Worm (Caenorhabditis elegans) whole organism, L1 larva: ENCODE measurements around the gene B0457.6.

Experiments
- C04F5.9 ChIP-seq: sonication (generic microtip); optimal IDR thresholded peaks from 2 replicates; lab custom pipeline; 2016; ENCODE audit warnings: missing genetic modification characterization, missing compliant biosample characterization
- C16A3.4 ChIP-seq: fragments of 150-350 bp; optimal IDR thresholded peaks from 2 replicates; lab custom pipeline; 2014; ENCODE audit warnings: missing biosample characterization, missing genetic modification characterization
- F16B12.6 ChIP-seq: fragments of 150-350 bp; optimal IDR thresholded peaks from 2 replicates; lab custom pipeline; 2014; ENCODE audit warnings: missing biosample characterization, missing genetic modification characterization
- Y116A8C.19 ChIP-seq: sonication (generic microtip); optimal IDR thresholded peaks from 2 replicates; lab custom pipeline; 2016; ENCODE audit warnings: missing compliant biosample characterization, missing genetic modification characterization, borderline replicate concordance
- aha-1 ChIP-seq: fragments of 150-350 bp; optimal IDR thresholded peaks from 2 replicates; lab custom pipeline; 2014; ENCODE audit warnings: missing biosample characterization, missing genetic modification characterization
- aly-2 ChIP-seq: fragments of 150-350 bp; optimal IDR thresholded peaks from 2 replicates; lab custom pipeline; 2014; ENCODE audit warnings: missing biosample characterization, missing genetic modification characterization
- blmp-1 ChIP-seq: fragments of 150-350 bp; optimal IDR thresholded peaks from 2 replicates; lab custom pipeline; 2014; ENCODE audit warnings: missing biosample characterization, missing genetic modification characterization
- ceh-82 ChIP-seq, 3 experiments: fragments of 150-350 bp in 1 of 3; sonication (generic microtip) in 2 of 3; optimal IDR thresholded peaks; 2 replicates each; lab custom pipeline; 2014 to 2017; ENCODE audit warnings: missing biosample characterization in 3 of 3, missing genetic modification characterization in 3 of 3
- dpl-1 ChIP-seq, 3 experiments: fragments of 150-350 bp in 2 of 3; sonication (generic microtip) in 1 of 3; optimal IDR thresholded peaks; 2 replicates each; lab custom pipeline; 2014 to 2017; ENCODE audit warnings: missing biosample characterization in 3 of 3, missing genetic modification characterization in 3 of 3, missing genetic modification reagents in 3 of 3
- efl-1 ChIP-seq, 4 experiments: fragments of 150-350 bp; optimal IDR thresholded peaks in 3 of 4; peaks in 1 of 4; 1 replicate in 1 of 4; 2 replicates in 3 of 4; lab custom pipeline; 2014; ENCODE audit warnings: missing biosample characterization in 2 of 4, missing genetic modification characterization in 2 of 4, missing genetic modification reagents in 2 of 4
- efl-3 ChIP-seq: fragments of 200-800 bp; sonication (Bioruptor generic); optimal IDR thresholded peaks from 2 replicates; lab custom pipeline; 2018; ENCODE audit warnings: mild to moderate bottlenecking, missing genetic modification characterization, missing compliant biosample characterization
- egl-27 ChIP-seq, 2 experiments: fragments of 150-350 bp in 1 of 2; sonication (generic microtip); optimal IDR thresholded peaks; 3 replicates each; lab custom pipeline; 2017 to 2018; ENCODE audit warnings: missing biosample characterization in 2 of 2, missing genetic modification characterization in 2 of 2, missing genetic modification reagents in 2 of 2
- elt-2 ChIP-seq: sonication (generic microtip); optimal IDR thresholded peaks from 2 replicates; lab custom pipeline; 2016; ENCODE audit warnings: missing genetic modification characterization, mild to moderate bottlenecking, inconsistent platforms, missing compliant biosample characterization, missing genetic modification reagents
- fkh-4 ChIP-seq: sonication (generic microtip); optimal IDR thresholded peaks from 2 replicates; lab custom pipeline; 2016; ENCODE audit warnings: missing compliant biosample characterization, missing genetic modification characterization, borderline replicate concordance
- fkh-8 ChIP-seq: sonication (generic microtip); optimal IDR thresholded peaks from 2 replicates; lab custom pipeline; 2016; ENCODE audit warnings: mild to moderate bottlenecking, missing genetic modification characterization, missing compliant biosample characterization
- fos-1 ChIP-seq: fragments of 150-350 bp; optimal IDR thresholded peaks from 2 replicates; lab custom pipeline; 2014; ENCODE audit warnings: missing biosample characterization, missing genetic modification characterization
- grh-1 ChIP-seq: fragments of 200-800 bp; sonication (Bioruptor generic); IDR thresholded peaks from 2 replicates; pipeline ENCODE4 v1.3.6; 2022; ENCODE audit warnings: missing genetic modification reagents, missing genetic modification characterization, missing compliant biosample characterization
- hlh-4 ChIP-seq: sonication (generic microtip); optimal IDR thresholded peaks from 2 replicates; lab custom pipeline; 2016; ENCODE audit warnings: mild to moderate bottlenecking, missing genetic modification characterization, missing compliant biosample characterization
- isw-1 ChIP-seq: fragments of 200-800 bp; sonication (Bioruptor generic); IDR thresholded peaks from 2 replicates; pipeline ENCODE4 v1.3.6; 2022; ENCODE audit warnings: missing genetic modification characterization, missing compliant biosample characterization
- lin-13 ChIP-seq: fragments of 150-350 bp; optimal IDR thresholded peaks from 2 replicates; lab custom pipeline; 2014; ENCODE audit warnings: missing biosample characterization, missing genetic modification reagents, missing genetic modification characterization
- lin-35 ChIP-seq, 2 experiments: fragments of 150-350 bp; optimal IDR thresholded peaks; 2 replicates each; lab custom pipeline; 2014; ENCODE audit warnings: missing biosample characterization in 2 of 2, missing genetic modification characterization in 2 of 2, missing genetic modification reagents in 2 of 2
- lsy-2 ChIP-seq, 2 experiments: fragments of 150-350 bp; optimal IDR thresholded peaks; 2 replicates each; lab custom pipeline; 2014; ENCODE audit warnings: missing biosample characterization in 2 of 2, missing genetic modification characterization in 2 of 2
- mdl-1 ChIP-seq, 2 experiments: fragments of 150-350 bp; optimal IDR thresholded peaks; 2 replicates each; lab custom pipeline; 2014 to 2017; ENCODE audit warnings: missing biosample characterization in 2 of 2, missing genetic modification characterization in 2 of 2, inconsistent platforms in 1 of 2
- mef-2 ChIP-seq: fragments of 150-350 bp; optimal IDR thresholded peaks from 2 replicates; lab custom pipeline; 2014; ENCODE audit warnings: missing biosample characterization, missing genetic modification characterization
- mep-1 ChIP-seq: fragments of 150-350 bp; optimal IDR thresholded peaks from 2 replicates; lab custom pipeline; 2014; ENCODE audit warnings: missing biosample characterization, missing genetic modification characterization
- nhr-12 ChIP-seq: sonication (generic microtip); optimal IDR thresholded peaks from 2 replicates; lab custom pipeline; 2017; ENCODE audit warnings: missing biosample characterization, missing genetic modification characterization
- nhr-20 ChIP-seq: sonication (generic microtip); optimal IDR thresholded peaks from 2 replicates; lab custom pipeline; 2016; ENCODE audit warnings: mild to moderate bottlenecking, missing genetic modification characterization, missing compliant biosample characterization
- nhr-237 ChIP-seq: fragments of 150-350 bp; optimal IDR thresholded peaks from 2 replicates; lab custom pipeline; 2014; ENCODE audit warnings: missing biosample characterization, missing genetic modification characterization
- nhr-47 ChIP-seq: sonication (generic microtip); optimal IDR thresholded peaks from 2 replicates; lab custom pipeline; 2016; ENCODE audit warnings: mild to moderate bottlenecking, missing genetic modification characterization, moderate library complexity, missing compliant biosample characterization
- nhr-71 ChIP-seq: sonication (generic microtip); optimal IDR thresholded peaks from 2 replicates; lab custom pipeline; 2016; ENCODE audit warnings: mild to moderate bottlenecking, missing genetic modification characterization, moderate library complexity, missing compliant biosample characterization
- nhr-77 ChIP-seq: fragments of 150-350 bp; optimal IDR thresholded peaks from 2 replicates; lab custom pipeline; 2014; ENCODE audit warnings: missing biosample characterization, missing genetic modification characterization
- nhr-85 ChIP-seq: sonication (generic microtip); peaks from one replicate; lab custom pipeline; 2016; ENCODE audit warnings: missing genetic modification characterization, inconsistent platforms, missing compliant biosample characterization
- nhr-90 ChIP-seq: sonication (generic microtip); optimal IDR thresholded peaks from 2 replicates; lab custom pipeline; 2016; ENCODE audit warnings: mild to moderate bottlenecking, missing genetic modification characterization, missing compliant biosample characterization; ENCODE audit not compliant: poor library complexity
- pqm-1 ChIP-seq: sonication (generic microtip); optimal IDR thresholded peaks from 3 replicates; lab custom pipeline; 2017; ENCODE audit warnings: missing biosample characterization, missing genetic modification characterization
- rnt-1 ChIP-seq: sonication (generic microtip); optimal IDR thresholded peaks from 2 replicates; lab custom pipeline; 2016; ENCODE audit warnings: mild to moderate bottlenecking, missing genetic modification characterization, moderate library complexity, missing compliant biosample characterization
- skn-1 ChIP-seq: fragments of 150-350 bp; optimal IDR thresholded peaks from 2 replicates; lab custom pipeline; 2014; ENCODE audit warnings: missing biosample characterization, missing genetic modification characterization
- snu-23 ChIP-seq: sonication (generic microtip); optimal IDR thresholded peaks from 2 replicates; lab custom pipeline; 2016; ENCODE audit warnings: missing genetic modification characterization, missing compliant biosample characterization
- sptf-1 ChIP-seq: fragments of 150-350 bp; optimal IDR thresholded peaks from 2 replicates; lab custom pipeline; 2014; ENCODE audit warnings: missing biosample characterization, missing genetic modification characterization
- swsn-7 ChIP-seq: sonication (generic microtip); optimal IDR thresholded peaks from 2 replicates; lab custom pipeline; 2016; ENCODE audit warnings: missing genetic modification characterization, missing compliant biosample characterization
- tbx-2 ChIP-seq: sonication (generic microtip); optimal IDR thresholded peaks from 2 replicates; lab custom pipeline; 2016; ENCODE audit warnings: missing genetic modification characterization, missing compliant biosample characterization
- unc-130 ChIP-seq: fragments of 150-350 bp; optimal IDR thresholded peaks from 2 replicates; lab custom pipeline; 2017; ENCODE audit warnings: missing biosample characterization, missing genetic modification characterization, inconsistent platforms
- unc-86 ChIP-seq: sonication (generic microtip); optimal IDR thresholded peaks from 2 replicates; lab custom pipeline; 2016; ENCODE audit warnings: missing genetic modification characterization, missing compliant biosample characterization
- unc-98 ChIP-seq: fragments of 200-800 bp; sonication (Bioruptor generic); IDR thresholded peaks from 2 replicates; pipeline ENCODE4 v1.3.6; 2022; ENCODE audit warnings: missing genetic modification characterization, missing compliant biosample characterization
- vab-15 ChIP-seq: sonication (generic microtip); optimal IDR thresholded peaks from 2 replicates; lab custom pipeline; 2017; ENCODE audit warnings: missing genotype, mild to moderate bottlenecking, missing genetic modification characterization, missing compliant biosample characterization
- xbp-1 ChIP-seq: sonication (generic microtip); optimal IDR thresholded peaks from 2 replicates; lab custom pipeline; 2016; ENCODE audit warnings: missing genetic modification characterization, missing compliant biosample characterization

B0457.6 gene

ce11 chrII:8884262-8884949, 37.8 kb upstream of the B0457.6 start, which contains the start of the genes T07D4.5 and ddx-19:
Gene T07D4.5 (minus strand): TSS chrII:8884332.
Gene ddx-19 (plus strand): TSS chrII:8884899.
- no peak for TF ChIP-seq pqm-1
- TF ChIP-seq skn-1 = peak; percentile 9
- TF ChIP-seq rnt-1 = peak; percentile 7
- TF ChIP-seq fkh-8 (tag; lab: Kevin White, UChicago) = no peak
- peak; percentile 17 for TF ChIP-seq fos-1 (tag; lab: Kevin White, UChicago)
- peak; percentile 65 to 78 for TF ChIP-seq lin-35 (GFP tag; optimal IDR thresholded peaks at IDR 0.05; lab: Kevin White, UChicago)
- TF ChIP-seq nhr-12 = no peak
- TF ChIP-seq vab-15 (tag; lab: Kevin White, UChicago) = peak; percentile 27
- no peak for TF ChIP-seq C04F5.9 (tag; lab: Kevin White, UChicago)
- no peak for TF ChIP-seq fkh-4 (tag; lab: Kevin White, UChicago)
- no peak for TF ChIP-seq mdl-1 (tag; optimal IDR thresholded peaks at IDR 0.05; lab: Kevin White, UChicago)
- TF ChIP-seq hlh-4 (tag; lab: Kevin White, UChicago) = no peak
- TF ChIP-seq sptf-1 = no peak
- TF ChIP-seq F16B12.6 (tag; lab: Kevin White, UChicago) = peak; percentile 87
- TF ChIP-seq aly-2 (tag; lab: Kevin White, UChicago) = no peak
- TF ChIP-seq tbx-2 (tag; lab: Kevin White, UChicago) = peak; percentile 22
- peak; percentile 56 to 66 for TF ChIP-seq efl-1 (optimal IDR thresholded peaks at IDR 0.05; lab: Kevin White, UChicago)
- peak; percentile 65 to 95 for TF ChIP-seq efl-1 (GFP tag; optimal IDR thresholded peaks at IDR 0.05 in 1 of 2; lab: Kevin White, UChicago)
- no peak for TF ChIP-seq Y116A8C.19 (tag; lab: Kevin White, UChicago)
- no peak for TF ChIP-seq nhr-77 (tag; lab: Kevin White, UChicago)
- peak; percentile 63 for TF ChIP-seq C16A3.4
- no peak for TF ChIP-seq blmp-1 (tag; lab: Kevin White, UChicago)
- no peak for TF ChIP-seq grh-1
- peak; percentile 45 for TF ChIP-seq nhr-85 (tag; lab: Kevin White, UChicago)
- no peak for TF ChIP-seq unc-86 (tag; lab: Kevin White, UChicago)
- peak; percentile 97 to 99 for TF ChIP-seq lsy-2 (tag; optimal IDR thresholded peaks at IDR 0.05; lab: Kevin White, UChicago)
- TF ChIP-seq nhr-47 (tag; lab: Kevin White, UChicago) = peak; percentile 41
- peak; percentile 57 for TF ChIP-seq nhr-71 (tag; lab: Kevin White, UChicago)
- TF ChIP-seq nhr-237 (tag; lab: Kevin White, UChicago) = no peak
- TF ChIP-seq mep-1 = no peak
- no peak for TF ChIP-seq unc-98
- no peak for TF ChIP-seq isw-1 (GFP tag; lab: Robert Waterston, UW)
- peak; percentile 55 for TF ChIP-seq nhr-20 (tag; lab: Kevin White, UChicago)
- peak in 1 of 3 experiments; percentile 15 for TF ChIP-seq ceh-82 (tag; optimal IDR thresholded peaks at IDR 0.05; lab: Kevin White, UChicago)
- TF ChIP-seq egl-27 (tag; optimal IDR thresholded peaks at IDR 0.05; lab: Kevin White, UChicago) = no peak
- TF ChIP-seq lin-13 (GFP tag; lab: Kevin White, UChicago) = no peak
- peak; percentile 31 for TF ChIP-seq nhr-90
- no peak for TF ChIP-seq efl-3 (GFP tag; lab: Kevin White, UChicago)
- TF ChIP-seq elt-2 (tag; lab: Kevin White, UChicago) = no peak
- no peak for TF ChIP-seq mef-2 (tag; lab: Kevin White, UChicago)
- peak; percentile 65 for TF ChIP-seq snu-23 (GFP tag; lab: Kevin White, UChicago)
- TF ChIP-seq swsn-7 (tag; lab: Kevin White, UChicago) = peak; percentile 29
- peak; percentile 45 to 71 (median 47) for TF ChIP-seq dpl-1 (GFP tag; optimal IDR thresholded peaks at IDR 0.05; lab: Kevin White, UChicago)
- peak; percentile 38 for TF ChIP-seq xbp-1
- TF ChIP-seq aha-1 (tag; lab: Kevin White, UChicago) = no peak
- TF ChIP-seq unc-130 (tag; lab: Kevin White, UChicago) = peak; percentile 83
